Worm (Caenorhabditis elegans) whole organism, L3 larva: ENCODE data around the gene madd-2.

Experiments used
- R02D3.7 ChIP-seq: fragments of 150-350 bp; optimal IDR thresholded peaks from 2 replicates; lab custom pipeline; 2014; ENCODE audit warnings: missing biosample characterization, missing genetic modification characterization
- ZK546.5 ChIP-seq: sonication (generic microtip); optimal IDR thresholded peaks from 2 replicates; lab custom pipeline; 2017; ENCODE audit warnings: missing biosample characterization, missing genetic modification characterization
- aly-2 ChIP-seq: fragments of 150-350 bp; optimal IDR thresholded peaks from 2 replicates; lab custom pipeline; 2014; ENCODE audit warnings: missing biosample characterization, missing genetic modification characterization
- ama-1 ChIP-seq: fragments of 150-350 bp; optimal IDR thresholded peaks from 2 replicates; lab custom pipeline; 2018
- ceh-28 ChIP-seq: fragments of 150-350 bp; optimal IDR thresholded peaks from 2 replicates; lab custom pipeline; 2014; ENCODE audit warnings: missing biosample characterization, missing genetic modification reagents, missing genetic modification characterization
- ceh-82 ChIP-seq: fragments of 150-350 bp; optimal IDR thresholded peaks from 2 replicates; lab custom pipeline; 2014; ENCODE audit warnings: missing biosample characterization, missing genetic modification characterization
- ceh-9 ChIP-seq: sonication (generic microtip); optimal IDR thresholded peaks from 2 replicates; lab custom pipeline; 2018; ENCODE audit warnings: missing biosample characterization, missing genetic modification characterization
- daf-12 ChIP-seq: fragments of 150-350 bp; optimal IDR thresholded peaks from 2 replicates; lab custom pipeline; 2014; ENCODE audit warnings: missing biosample characterization, missing genetic modification reagents, missing genetic modification characterization
- egl-27 ChIP-seq: sonication (generic microtip); optimal IDR thresholded peaks from 4 replicates; lab custom pipeline; 2017; ENCODE audit warnings: missing biosample characterization, missing genetic modification reagents, missing genetic modification characterization
- egl-5 ChIP-seq: fragments of 150-350 bp; optimal IDR thresholded peaks from 2 replicates; lab custom pipeline; 2017; ENCODE audit warnings: missing biosample characterization, missing genetic modification reagents, missing genetic modification characterization, inconsistent platforms
- elt-1 ChIP-seq: fragments of 150-350 bp; optimal IDR thresholded peaks from 2 replicates; lab custom pipeline; 2014; ENCODE audit warnings: missing biosample characterization, missing genetic modification characterization
- elt-2 ChIP-seq: sonication (generic microtip); optimal IDR thresholded peaks from 2 replicates; lab custom pipeline; 2016; ENCODE audit warnings: missing genetic modification reagents, mild to moderate bottlenecking, missing genetic modification characterization, missing compliant biosample characterization
- elt-3 ChIP-seq, 3 experiments: fragments of 150-350 bp in 1 of 3; sonication (generic microtip) in 2 of 3; optimal IDR thresholded peaks; 2 replicates in 2 of 3; 4 replicates in 1 of 3; lab custom pipeline; 2014 to 2017; ENCODE audit warnings: missing biosample characterization in 3 of 3, missing genetic modification characterization in 3 of 3
- eor-1 ChIP-seq, 2 experiments: fragments of 150-350 bp; optimal IDR thresholded peaks; 2 replicates each; lab custom pipeline; 2014 to 2018; ENCODE audit warnings: missing biosample characterization in 2 of 2, missing genetic modification characterization in 2 of 2
- fkh-10 ChIP-seq: sonication (generic microtip); optimal IDR thresholded peaks from 2 replicates; lab custom pipeline; 2017; ENCODE audit warnings: missing biosample characterization, missing genetic modification reagents, missing genetic modification characterization
- fkh-2 ChIP-seq: fragments of 150-350 bp; optimal IDR thresholded peaks from 2 replicates; lab custom pipeline; 2014; ENCODE audit warnings: missing biosample characterization, missing genetic modification reagents, missing genetic modification characterization
- fos-1 ChIP-seq: fragments of 150-350 bp; optimal IDR thresholded peaks from 2 replicates; lab custom pipeline; 2014; ENCODE audit warnings: missing biosample characterization, missing genetic modification characterization
- hmg-11 ChIP-seq: sonication (generic microtip); optimal IDR thresholded peaks from 2 replicates; lab custom pipeline; 2016; ENCODE audit warnings: missing genetic modification characterization, missing compliant biosample characterization
- jun-1 ChIP-seq: fragments of 150-350 bp; optimal IDR thresholded peaks from 2 replicates; lab custom pipeline; 2014; ENCODE audit warnings: missing biosample characterization, missing genetic modification reagents, missing genetic modification characterization
- lin-15B ChIP-seq: fragments of 150-350 bp; optimal IDR thresholded peaks from 2 replicates; lab custom pipeline; 2014; ENCODE audit warnings: missing biosample characterization, missing genetic modification characterization
- lin-39 ChIP-seq: fragments of 150-350 bp; optimal IDR thresholded peaks from 2 replicates; lab custom pipeline; 2018; ENCODE audit warnings: missing biosample characterization, missing genetic modification reagents, missing genetic modification characterization
- lsy-12 ChIP-seq: sonication (generic microtip); optimal IDR thresholded peaks from 2 replicates; lab custom pipeline; 2016; ENCODE audit warnings: mild to moderate bottlenecking, missing genetic modification characterization, missing compliant biosample characterization
- mdl-1 ChIP-seq: fragments of 150-350 bp; optimal IDR thresholded peaks from 2 replicates; lab custom pipeline; 2014; ENCODE audit warnings: missing biosample characterization, missing genetic modification characterization
- mml-1 ChIP-seq: fragments of 150-350 bp; sonication (generic microtip); optimal IDR thresholded peaks from 3 replicates; lab custom pipeline; 2014; ENCODE audit warnings: missing biosample characterization, missing genetic modification characterization
- nfya-1 ChIP-seq: sonication (generic microtip); optimal IDR thresholded peaks from 2 replicates; lab custom pipeline; 2017; ENCODE audit warnings: missing genetic modification characterization, mild to moderate bottlenecking, missing compliant biosample characterization, antibody characterized with exemption, moderate library complexity; ENCODE audit not compliant: insufficient read depth
- nhr-11 ChIP-seq: fragments of 150-350 bp; optimal IDR thresholded peaks from 2 replicates; lab custom pipeline; 2014; ENCODE audit warnings: missing biosample characterization, missing genetic modification characterization
- nhr-12 ChIP-seq: fragments of 150-350 bp; optimal IDR thresholded peaks from 2 replicates; lab custom pipeline; 2014; ENCODE audit warnings: missing biosample characterization, missing genetic modification characterization
- nhr-23 ChIP-seq: fragments of 150-350 bp; optimal IDR thresholded peaks from 2 replicates; lab custom pipeline; 2014; ENCODE audit warnings: missing biosample characterization, missing genetic modification reagents, missing genetic modification characterization
- nhr-237 ChIP-seq: fragments of 150-350 bp; optimal IDR thresholded peaks from 2 replicates; lab custom pipeline; 2014; ENCODE audit warnings: missing biosample characterization, missing genetic modification characterization
- nhr-25 ChIP-seq: sonication (generic microtip); optimal IDR thresholded peaks from 2 replicates; lab custom pipeline; 2017; ENCODE audit warnings: missing biosample characterization, missing genetic modification characterization
- nhr-28 ChIP-seq: fragments of 150-350 bp; optimal IDR thresholded peaks from 2 replicates; lab custom pipeline; 2014; ENCODE audit warnings: missing biosample characterization, missing genetic modification characterization
- nhr-43 ChIP-seq: sonication (generic microtip); optimal IDR thresholded peaks from 2 replicates; lab custom pipeline; 2016; ENCODE audit warnings: mild to moderate bottlenecking, missing genetic modification characterization, missing compliant biosample characterization; ENCODE audit not compliant: poor library complexity, severe bottlenecking
- nhr-67 ChIP-seq: fragments of 150-350 bp; optimal IDR thresholded peaks from 2 replicates; lab custom pipeline; 2014; ENCODE audit warnings: missing biosample characterization, missing genetic modification characterization
- nhr-76 ChIP-seq: fragments of 150-350 bp; sonication (generic microtip); optimal IDR thresholded peaks from 5 replicates; lab custom pipeline; 2014; ENCODE audit warnings: missing biosample characterization, missing genetic modification characterization
- pha-4 ChIP-seq: fragments of 150-350 bp; optimal IDR thresholded peaks from 2 replicates; lab custom pipeline; 2014; ENCODE audit warnings: missing biosample characterization, missing genetic modification reagents, missing genetic modification characterization
- sea-2 ChIP-seq: fragments of 150-350 bp; sonication (generic microtip); optimal IDR thresholded peaks from 4 replicates; lab custom pipeline; 2014; ENCODE audit warnings: missing biosample characterization, missing genetic modification reagents, missing genetic modification characterization
- snpc-4 ChIP-seq: fragments of 150-350 bp; optimal IDR thresholded peaks from 2 replicates; lab custom pipeline; 2014; ENCODE audit warnings: missing biosample characterization, missing genetic modification characterization
- tbx-2 ChIP-seq: sonication (generic microtip); optimal IDR thresholded peaks from 2 replicates; lab custom pipeline; 2016; ENCODE audit warnings: mild to moderate bottlenecking, missing genetic modification characterization, missing compliant biosample characterization
- unc-39 ChIP-seq: sonication (generic microtip); optimal IDR thresholded peaks from 4 replicates; lab custom pipeline; 2017; ENCODE audit warnings: missing biosample characterization, missing genetic modification characterization
- unc-62 ChIP-seq: fragments of 150-350 bp; sonication (generic microtip); optimal IDR thresholded peaks from 4 replicates; lab custom pipeline; 2014; ENCODE audit warnings: missing biosample characterization, missing genetic modification reagents, missing genetic modification characterization
- zag-1 ChIP-seq: fragments of 150-350 bp; optimal IDR thresholded peaks from 2 replicates; lab custom pipeline; 2014; ENCODE audit warnings: missing biosample characterization, missing genetic modification characterization
- ztf-11 ChIP-seq: fragments of 150-350 bp; optimal IDR thresholded peaks from 2 replicates; lab custom pipeline; 2014; ENCODE audit warnings: missing biosample characterization, missing genetic modification characterization
- ztf-4 ChIP-seq: fragments of 150-350 bp; optimal IDR thresholded peaks from 2 replicates; lab custom pipeline; 2014; ENCODE audit warnings: missing biosample characterization, missing genetic modification characterization

Gene madd-2

ce11 chrV:1262036-1262435 lies 26.8 kb upstream of the madd-2 start:
- no peak for TF ChIP-seq fkh-10 (GFP tag; lab: Kevin White, UChicago)
- TF ChIP-seq ceh-82 (tag; lab: Kevin White, UChicago): peak; percentile 23
- TF ChIP-seq ztf-11 (tag; lab: Kevin White, UChicago): no peak
- TF ChIP-seq ztf-4 (tag; lab: Kevin White, UChicago): no peak
- TF ChIP-seq elt-2 (tag; lab: Kevin White, UChicago): peak; percentile 21
- peak in 1 of 3 experiments; percentile 5 for TF ChIP-seq elt-3 (tag; optimal IDR thresholded peaks at IDR 0.05; lab: Kevin White, UChicago)
- TF ChIP-seq nhr-237 (tag; lab: Kevin White, UChicago): no peak
- TF ChIP-seq pha-4: no peak
- TF ChIP-seq zag-1: no peak
- peak; percentile 64 for TF ChIP-seq ama-1 (lab: Kevin White, UChicago)
- TF ChIP-seq lsy-12 (tag; lab: Kevin White, UChicago): no peak

- TF ChIP-seq ztf-11 (tag; lab: Kevin White, UChicago) (no peak), zag-1 (no peak), aly-2 (no peak), nhr-23 (tag; lab: Kevin White, UChicago) (no peak), elt-1 (tag; lab: Kevin White, UChicago) (no peak), mml-1 (tag; lab: Kevin White, UChicago) (no peak), R02D3.7 (tag; lab: Kevin White, UChicago) (no peak), ceh-9 (no peak), hmg-11 (tag; lab: Kevin White, UChicago) (no peak), sea-2 (GFP tag; lab: Kevin White, UChicago) (no peak)
Measured at ce11 chrV:1260042-1260441, 24.8 kb upstream of the madd-2 start, which contains the start of gene C39F7.1. Gene C39F7.1 (plus strand): TSS chrV:1260342.

- TF ChIP-seq ztf-4 (tag; lab: Kevin White, UChicago) (no peak), fkh-10 (GFP tag; lab: Kevin White, UChicago) (no peak), fos-1 (tag; lab: Kevin White, UChicago) (no peak), nhr-28 (no peak), nhr-11 (no peak)
Measured at ce11 chrV:1252794-1253193, 17.5 kb upstream of the madd-2 start.

- TF ChIP-seq mdl-1: no peak
- TF ChIP-seq elt-1 (tag; lab: Kevin White, UChicago): no peak
- TF ChIP-seq jun-1 (tag; lab: Kevin White, UChicago): no peak
- TF ChIP-seq ceh-82 (tag; lab: Kevin White, UChicago): no peak
- no peak for TF ChIP-seq fos-1 (tag; lab: Kevin White, UChicago)
- no peak for TF ChIP-seq nhr-43 (tag; lab: Kevin White, UChicago)
- TF ChIP-seq ceh-28 (tag; lab: Kevin White, UChicago): no peak
- TF ChIP-seq unc-62: no peak
- TF ChIP-seq unc-39 (tag; lab: Kevin White, UChicago): no peak
- TF ChIP-seq nhr-12: no peak
- no peak for TF ChIP-seq nhr-23 (tag; lab: Kevin White, UChicago)
- no peak for TF ChIP-seq ZK546.5 (tag; lab: Kevin White, UChicago)
- no peak for TF ChIP-seq fkh-2 (tag; lab: Kevin White, UChicago)
- TF ChIP-seq zag-1: no peak
- TF ChIP-seq ztf-4 (tag; lab: Kevin White, UChicago): no peak
- TF ChIP-seq lin-15B (tag; lab: Kevin White, UChicago): no peak
- TF ChIP-seq nhr-76 (tag; lab: Kevin White, UChicago): no peak
- TF ChIP-seq sea-2 (GFP tag; lab: Kevin White, UChicago): no peak
- no peak for TF ChIP-seq aly-2
- TF ChIP-seq egl-27: no peak
Measured at ce11 chrV:1244021-1244708, 8.9 kb upstream of the madd-2 start.

ce11 chrV:1243011-1243410 lies 7.8 kb upstream of the madd-2 start:
- TF ChIP-seq eor-1 (tag; optimal IDR thresholded peaks at IDR 0.05; lab: Kevin White, UChicago) (no peak), R02D3.7 (tag; lab: Kevin White, UChicago) (no peak), tbx-2 (no peak), nhr-12 (no peak), egl-27 (no peak), nhr-25 (tag; lab: Kevin White, UChicago) (no peak), ztf-11 (tag; lab: Kevin White, UChicago) (no peak), lin-39 (tag; lab: Kevin White, UChicago) (no peak), elt-3 (tag; optimal IDR thresholded peaks at IDR 0.05; lab: Kevin White, UChicago) (no peak), egl-5 (tag; lab: Kevin White, UChicago) (no peak), nfya-1 (tag; lab: Kevin White, UChicago) (no peak), snpc-4 (tag; lab: Kevin White, UChicago) (no peak), nhr-11 (no peak), daf-12 (tag; lab: Kevin White, UChicago) (no peak), hmg-11 (tag; lab: Kevin White, UChicago) (no peak), ceh-9 (no peak), nhr-67 (tag; lab: Kevin White, UChicago) (no peak)
